Worm (Caenorhabditis elegans) whole organism, L2 larva: ENCODE data around the gene tmc-1.

Experiments used
- elt-1 ChIP-seq: fragments of 150-350 bp; optimal IDR thresholded peaks from 2 replicates; lab custom pipeline; 2014; ENCODE audit warnings: missing biosample characterization, missing genetic modification characterization
- lin-11 ChIP-seq: fragments of 150-350 bp; sonication (generic microtip); optimal IDR thresholded peaks from 2 replicates; lab custom pipeline; 2014; ENCODE audit warnings: missing biosample characterization, missing genetic modification characterization, inconsistent platforms, mixed read lengths
- lin-39 ChIP-seq: fragments of 150-350 bp; optimal IDR thresholded peaks from 2 replicates; lab custom pipeline; 2014; ENCODE audit warnings: missing biosample characterization, missing genetic modification reagents, missing genetic modification characterization
- skn-1 ChIP-seq: sonication (generic microtip); optimal IDR thresholded peaks from 2 replicates; lab custom pipeline; 2017; ENCODE audit warnings: missing biosample characterization, missing genetic modification characterization
- zag-1 ChIP-seq: fragments of 150-350 bp; optimal IDR thresholded peaks from 2 replicates; lab custom pipeline; 2014; ENCODE audit warnings: missing biosample characterization, missing genetic modification characterization
- ztf-4 ChIP-seq: fragments of 150-350 bp; optimal IDR thresholded peaks from 2 replicates; lab custom pipeline; 2014; ENCODE audit warnings: missing biosample characterization, missing genetic modification characterization

ce11 chrX:1171617-1172016 is 9.6 kb downstream of the tmc-1 start:
- TF ChIP-seq ztf-4 (tag; lab: Kevin White, UChicago) (no peak), lin-11 (tag; lab: Kevin White, UChicago) (no peak), lin-39 (tag; lab: Kevin White, UChicago) (no peak), elt-1 (no peak), skn-1 (tag; lab: Kevin White, UChicago) (no peak), zag-1 (tag; lab: Kevin White, UChicago) (no peak)
